Worm (Caenorhabditis elegans) whole organism, young adult: Measurements from ENCODE around the gene fbxb-106.

Experiments
- B0035.1 ChIP-seq: sonication (generic microtip); optimal IDR thresholded peaks from 2 replicates; lab custom pipeline; 2016; ENCODE audit warnings: missing genetic modification characterization, mild to moderate bottlenecking, missing compliant biosample characterization, missing genotype, missing genetic modification reagents
- B0336.3 ChIP-seq: fragments of 200-800 bp; sonication (Bioruptor generic); IDR thresholded peaks from 2 replicates; pipeline ENCODE4 v1.3.6; 2022; ENCODE audit warnings: missing genetic modification characterization, missing compliant biosample characterization
- C17E4.6 ChIP-seq: fragments of 200-800 bp; sonication (Bioruptor generic); IDR thresholded peaks from 2 replicates; pipeline ENCODE4 v1.3.6; 2022; ENCODE audit warnings: missing genetic modification reagents, missing genetic modification characterization, missing compliant biosample characterization
- F10E7.11 ChIP-seq: sonication (generic microtip); optimal IDR thresholded peaks from 2 replicates; lab custom pipeline; 2017; ENCODE audit warnings: mild to moderate bottlenecking, missing genetic modification characterization, moderate library complexity, missing compliant biosample characterization
- F33H1.4 ChIP-seq: fragments of 200-800 bp; sonication (Bioruptor generic); IDR thresholded peaks from 2 replicates; pipeline ENCODE4 v1.3.6; 2022; ENCODE audit warnings: missing genetic modification reagents, missing genetic modification characterization, missing compliant biosample characterization
- F49E8.2 ChIP-seq: sonication (generic microtip); optimal IDR thresholded peaks from 3 replicates; lab custom pipeline; 2017; ENCODE audit warnings: missing genetic modification characterization, mild to moderate bottlenecking, missing compliant biosample characterization, antibody characterized with exemption, moderate library complexity; ENCODE audit not compliant: insufficient read depth
- F57A8.1 ChIP-seq: fragments of 200-800 bp; sonication (Bioruptor generic); optimal IDR thresholded peaks from 2 replicates; lab custom pipeline; 2018; ENCODE audit warnings: mild to moderate bottlenecking, missing genetic modification characterization, moderate library complexity, missing compliant biosample characterization
- aptf-2 ChIP-seq: fragments of 200-800 bp; sonication (Bioruptor generic); conservative IDR thresholded peaks from 2 replicates; pipeline ENCODE4 v1.3.6; 2022; ENCODE audit warnings: missing genetic modification reagents, missing genetic modification characterization, missing compliant biosample characterization
- atf-7 ChIP-seq: sonication (generic microtip); optimal IDR thresholded peaks from 2 replicates; lab custom pipeline; 2017; ENCODE audit warnings: mild to moderate bottlenecking, missing genetic modification characterization, missing compliant biosample characterization
- attf-5 ChIP-seq: fragments of 200-800 bp; sonication (Bioruptor generic); optimal IDR thresholded peaks from 2 replicates; lab custom pipeline; 2018; ENCODE audit warnings: mild to moderate bottlenecking, missing genetic modification characterization, missing compliant biosample characterization
- attf-6 ChIP-seq: fragments of 200-800 bp; sonication (Bioruptor generic); IDR thresholded peaks from 2 replicates; pipeline ENCODE4 v1.3.6; 2022; ENCODE audit warnings: missing genetic modification reagents, missing genetic modification characterization, missing compliant biosample characterization
- cebp-1 ChIP-seq, 2 experiments: fragments of 200-800 bp in 1 of 2; sonication (Bioruptor generic) in 1 of 2; sonication (generic microtip) in 1 of 2; IDR thresholded peaks in 1 of 2; optimal IDR thresholded peaks in 1 of 2; 2 replicates each; pipeline versions ENCODE4 v1.3.6 to Lab custom; 2017 to 2022; ENCODE audit warnings: missing compliant biosample characterization in 2 of 2, missing genetic modification characterization in 2 of 2, mild to moderate bottlenecking in 1 of 2, missing genetic modification reagents in 1 of 2, moderate library complexity in 1 of 2
- ceh-58 ChIP-seq: fragments of 200-800 bp; sonication (Bioruptor generic); IDR thresholded peaks from 2 replicates; pipeline ENCODE4 v1.3.6; 2022; ENCODE audit warnings: missing genetic modification characterization, missing compliant biosample characterization
- ceh-79 ChIP-seq: sonication (generic microtip); optimal IDR thresholded peaks from 2 replicates; lab custom pipeline; 2017; ENCODE audit warnings: mild to moderate bottlenecking, missing genetic modification characterization, missing compliant biosample characterization
- egl-18 ChIP-seq: fragments of 200-800 bp; sonication (Bioruptor generic); IDR thresholded peaks from 2 replicates; pipeline ENCODE4 v1.3.6; 2022; ENCODE audit warnings: missing genetic modification reagents, missing genetic modification characterization, missing compliant biosample characterization
- egrh-3 ChIP-seq: fragments of 200-800 bp; sonication (Bioruptor generic); IDR thresholded peaks from 2 replicates; pipeline ENCODE4 v1.3.6; 2022; ENCODE audit warnings: missing genetic modification reagents, missing genetic modification characterization, missing compliant biosample characterization
- ets-4 ChIP-seq: fragments of 200-800 bp; sonication (Bioruptor generic); optimal IDR thresholded peaks from 2 replicates; lab custom pipeline; 2018; ENCODE audit warnings: mild to moderate bottlenecking, missing genetic modification characterization, missing compliant biosample characterization
- gei-17 ChIP-seq: fragments of 200-800 bp; sonication (Bioruptor generic); optimal IDR thresholded peaks from 2 replicates; lab custom pipeline; 2018; ENCODE audit warnings: mild to moderate bottlenecking, missing genetic modification characterization, missing compliant biosample characterization
- hlh-12 ChIP-seq: sonication (generic microtip); optimal IDR thresholded peaks from 2 replicates; lab custom pipeline; 2016; ENCODE audit warnings: missing genetic modification characterization, missing compliant biosample characterization
- hmg-1.2 ChIP-seq: fragments of 200-800 bp; sonication (Bioruptor generic); IDR thresholded peaks from 2 replicates; pipeline ENCODE4 v1.3.6; 2022; ENCODE audit warnings: missing genetic modification reagents, missing genetic modification characterization, missing compliant biosample characterization
- hmg-20 ChIP-seq: fragments of 200-800 bp; sonication (Bioruptor generic); IDR thresholded peaks from 2 replicates; pipeline ENCODE4 v1.3.6; 2022; ENCODE audit warnings: missing genetic modification reagents, missing genetic modification characterization, missing compliant biosample characterization
- hrde-1 ChIP-seq: sonication (generic microtip); optimal IDR thresholded peaks from 2 replicates; lab custom pipeline; 2016; ENCODE audit warnings: missing genetic modification characterization, mild to moderate bottlenecking, missing compliant biosample characterization, moderate library complexity, missing genotype, missing genetic modification reagents, borderline replicate concordance
- lin-35 ChIP-seq, 3 experiments: fragments of 150-350 bp in 2 of 3; sonication (generic microtip) in 1 of 3; optimal IDR thresholded peaks; 2 replicates each; lab custom pipeline; 2014 to 2018; ENCODE audit warnings: missing biosample characterization in 3 of 3, missing genetic modification characterization in 3 of 3, missing genetic modification reagents in 3 of 3
- lin-40 ChIP-seq: sonication (generic microtip); optimal IDR thresholded peaks from 2 replicates; lab custom pipeline; 2016; ENCODE audit warnings: missing genetic modification characterization, mild to moderate bottlenecking, missing compliant biosample characterization, missing genotype, missing genetic modification reagents
- lsy-27 ChIP-seq: sonication (generic microtip); optimal IDR thresholded peaks from 2 replicates; lab custom pipeline; 2017; ENCODE audit warnings: missing genetic modification characterization, mild to moderate bottlenecking, missing compliant biosample characterization, antibody characterized with exemption, missing genotype, borderline replicate concordance; ENCODE audit not compliant: insufficient read depth
- mcd-1 ChIP-seq: fragments of 200-800 bp; sonication (Bioruptor generic); IDR thresholded peaks from 2 replicates; pipeline ENCODE4 v1.3.6; 2022; ENCODE audit warnings: missing genetic modification reagents, missing genetic modification characterization, missing compliant biosample characterization
- mel-28 ChIP-seq: sonication (generic microtip); optimal IDR thresholded peaks from 2 replicates; lab custom pipeline; 2016; ENCODE audit warnings: borderline replicate concordance, mild to moderate bottlenecking, missing genetic modification characterization, missing compliant biosample characterization
- mes-4 ChIP-seq: sonication (generic microtip); optimal IDR thresholded peaks from 2 replicates; lab custom pipeline; 2016; ENCODE audit warnings: missing genotype, missing genetic modification characterization, missing compliant biosample characterization
- nfyb-1 ChIP-seq: fragments of 200-800 bp; sonication (Bioruptor generic); IDR thresholded peaks from 2 replicates; pipeline ENCODE4 v1.3.6; 2022; ENCODE audit warnings: missing genetic modification reagents, missing genetic modification characterization, missing compliant biosample characterization
- nhr-120 ChIP-seq: fragments of 200-800 bp; sonication (Bioruptor generic); IDR thresholded peaks from 2 replicates; pipeline ENCODE4 v1.3.6; 2022; ENCODE audit warnings: missing genetic modification characterization, missing compliant biosample characterization
- nhr-179 ChIP-seq: sonication (generic microtip); optimal IDR thresholded peaks from 2 replicates; lab custom pipeline; 2016; ENCODE audit warnings: mild to moderate bottlenecking, missing genetic modification characterization, missing compliant biosample characterization
- nhr-90 ChIP-seq: sonication (generic microtip); optimal IDR thresholded peaks from 2 replicates; lab custom pipeline; 2016; ENCODE audit warnings: missing genotype, mild to moderate bottlenecking, missing genetic modification characterization, missing compliant biosample characterization
- rcor-1 ChIP-seq: fragments of 200-800 bp; sonication (Bioruptor generic); IDR thresholded peaks from 2 replicates; pipeline ENCODE4 v1.3.6; 2022; ENCODE audit warnings: missing genetic modification reagents, missing genetic modification characterization, missing compliant biosample characterization
- repo-1 ChIP-seq: sonication (generic microtip); optimal IDR thresholded peaks from 2 replicates; lab custom pipeline; 2017; ENCODE audit warnings: mild to moderate bottlenecking, missing genetic modification characterization, missing compliant biosample characterization
- rpc-1 ChIP-seq, 2 experiments: fragments of 150-350 bp in 1 of 2; sonication (generic microtip) in 1 of 2; optimal IDR thresholded peaks; 2 replicates each; lab custom pipeline; 2014 to 2018; ENCODE audit warnings: missing biosample characterization in 1 of 2, missing genetic modification characterization in 1 of 2, missing genetic modification reagents in 1 of 2, missing genotype in 1 of 2
- snpc-1.1 ChIP-seq: sonication (generic microtip); optimal IDR thresholded peaks from 2 replicates; lab custom pipeline; 2017; ENCODE audit warnings: missing genetic modification characterization, mild to moderate bottlenecking, missing compliant biosample characterization, antibody characterized with exemption, moderate library complexity, missing genotype, missing genetic modification reagents; ENCODE audit not compliant: insufficient read depth
- tbp1 ChIP-seq: fragments of 200-800 bp; sonication (Bioruptor generic); optimal IDR thresholded peaks from 2 replicates; lab custom pipeline; 2018; ENCODE audit warnings: mild to moderate bottlenecking, missing genetic modification characterization, missing compliant biosample characterization
- tbx-9 ChIP-seq: sonication (generic microtip); optimal IDR thresholded peaks from 2 replicates; lab custom pipeline; 2016; ENCODE audit warnings: borderline replicate concordance, missing genetic modification characterization, inconsistent platforms, missing compliant biosample characterization
- xnd-1 ChIP-seq: sonication (generic microtip); optimal IDR thresholded peaks from 2 replicates; lab custom pipeline; 2016; ENCODE audit warnings: missing genotype, missing genetic modification reagents, missing genetic modification characterization, missing compliant biosample characterization
- zfh-2 ChIP-seq: fragments of 200-800 bp; sonication (Bioruptor generic); conservative IDR thresholded peaks from 2 replicates; pipeline ENCODE4 v1.3.6; 2022; ENCODE audit warnings: missing genetic modification reagents, missing genetic modification characterization, missing compliant biosample characterization
- ztf-18 ChIP-seq: sonication (generic microtip); optimal IDR thresholded peaks from 2 replicates; lab custom pipeline; 2016; ENCODE audit warnings: missing genotype, mild to moderate bottlenecking, missing genetic modification characterization, missing compliant biosample characterization
- ztf-28 ChIP-seq: fragments of 200-800 bp; sonication (Bioruptor generic); IDR thresholded peaks from 2 replicates; pipeline ENCODE4 v1.3.6; 2022; ENCODE audit warnings: missing genetic modification reagents, missing genetic modification characterization, missing compliant biosample characterization
- ztf-6 ChIP-seq: fragments of 200-800 bp; sonication (Bioruptor generic); IDR thresholded peaks from 2 replicates; pipeline ENCODE4 v1.3.6; 2022; ENCODE audit warnings: missing genetic modification reagents, missing genetic modification characterization, missing compliant biosample characterization

Gene fbxb-106

ce11 chrII:2804949-2805348, 42.7 kb downstream of the fbxb-106 start (continued):
- no peak for TF ChIP-seq aptf-2 (GFP tag; lab: Robert Waterston, UW)
- no peak for TF ChIP-seq ceh-79
- no peak for TF ChIP-seq zfh-2
- TF ChIP-seq egl-18 (GFP tag; lab: Robert Waterston, UW): no peak
- no peak for TF ChIP-seq tbx-9
- TF ChIP-seq attf-6 (GFP tag; lab: Robert Waterston, UW): no peak
- no peak for TF ChIP-seq lin-40 (tag; lab: Kevin White, UChicago)
- no peak for TF ChIP-seq B0035.1 (tag; lab: Kevin White, UChicago)
- TF ChIP-seq ztf-6: no peak
- no peak for TF ChIP-seq egrh-3
- no peak for TF ChIP-seq cebp-1 (GFP tag; IDR thresholded peaks at IDR 0.05; lab: Robert Waterston, UW)
- peak; percentile 46 for TF ChIP-seq cebp-1 (tag; optimal IDR thresholded peaks at IDR 0.05; lab: Kevin White, UChicago)
- TF ChIP-seq F49E8.2 (tag; lab: Kevin White, UChicago): no peak
- TF ChIP-seq repo-1 (tag; lab: Kevin White, UChicago): no peak
- no peak for TF ChIP-seq nhr-120 (GFP tag; lab: Robert Waterston, UW)
- TF ChIP-seq ceh-58 (GFP tag; lab: Robert Waterston, UW): no peak
- peak; percentile 81 for TF ChIP-seq hmg-1.2 (GFP tag; lab: Robert Waterston, UW)
- 0 out of 2 replicates have a peak, but pooled peaks have one; percentile 25 for TF ChIP-seq mcd-1 (GFP tag; lab: Robert Waterston, UW)
- no peak for TF ChIP-seq snpc-1.1 (tag; lab: Kevin White, UChicago)
- TF ChIP-seq ztf-28 (GFP tag; lab: Robert Waterston, UW): no peak
- no peak for TF ChIP-seq gei-17 (GFP tag; lab: Kevin White, UChicago)
- no peak for TF ChIP-seq hrde-1 (tag; lab: Kevin White, UChicago)
- TF ChIP-seq hmg-20 (GFP tag; lab: Robert Waterston, UW): no peak
- no peak for TF ChIP-seq lin-35 (GFP tag; optimal IDR thresholded peaks at IDR 0.05; lab: Kevin White, UChicago)
- TF ChIP-seq lsy-27 (tag; lab: Kevin White, UChicago): no peak
- no peak for TF ChIP-seq xnd-1
- no peak for TF ChIP-seq tbp1 (GFP tag; lab: Kevin White, UChicago)

ce11 chrII:2805566-2805965, 43.4 kb downstream of the fbxb-106 start:
- no peak for TF ChIP-seq B0336.3 (GFP tag; lab: Robert Waterston, UW)
- TF ChIP-seq F57A8.1 (GFP tag; lab: Kevin White, UChicago): no peak
- TF ChIP-seq aptf-2 (GFP tag; lab: Robert Waterston, UW): no peak
- no peak for TF ChIP-seq rcor-1
- TF ChIP-seq ztf-18 (tag; lab: Kevin White, UChicago): no peak
- TF ChIP-seq atf-7: no peak
- no peak for TF ChIP-seq mel-28 (tag; lab: Kevin White, UChicago)
- no peak for TF ChIP-seq rpc-1 (optimal IDR thresholded peaks at IDR 0.05; lab: Kevin White, UChicago)
- no peak for TF ChIP-seq rpc-1 (tag; optimal IDR thresholded peaks at IDR 0.05; lab: Kevin White, UChicago)
- no peak for TF ChIP-seq F33H1.4 (GFP tag; lab: Robert Waterston, UW)
- no peak for TF ChIP-seq F10E7.11
- no peak for TF ChIP-seq attf-5 (GFP tag; lab: Kevin White, UChicago)
- TF ChIP-seq nhr-90 (tag; lab: Kevin White, UChicago): no peak
- TF ChIP-seq ets-4 (GFP tag; lab: Kevin White, UChicago): no peak
- TF ChIP-seq nhr-179 (tag; lab: Kevin White, UChicago): no peak
- no peak for TF ChIP-seq hlh-12
- no peak for TF ChIP-seq ceh-79
- TF ChIP-seq nfyb-1 (GFP tag; lab: Robert Waterston, UW): no peak
- TF ChIP-seq C17E4.6: no peak
- no peak for TF ChIP-seq mes-4 (tag; lab: Kevin White, UChicago)
